Fruit fly (Drosophila melanogaster) whole organism, embryonic: ENCODE data around the gene MICAL-like.

Source experiments
- Abd-B ChIP-seq: fragments of 200-800 bp; sonication (Bioruptor generic); optimal IDR thresholded peaks from 2 replicates; lab custom pipeline; 2018; ENCODE audit warnings: missing biosample characterization, mild to moderate bottlenecking, missing genetic modification characterization, moderate library complexity
- BEAF-32 ChIP-seq: fragments of 200-800 bp; sonication (Bioruptor generic); optimal IDR thresholded peaks from 3 replicates; lab custom pipeline; 2017; ENCODE audit warnings: missing biosample characterization, missing genetic modification characterization, mild to moderate bottlenecking, moderate library complexity, missing genetic modification reagents
- BtbVII ChIP-seq: fragments of 200-800 bp; sonication (Bioruptor generic); optimal IDR thresholded peaks from 3 replicates; lab custom pipeline; 2017; ENCODE audit warnings: missing biosample characterization, mild to moderate bottlenecking, missing genetic modification characterization
- CG10543 ChIP-seq: fragments of 200-800 bp; sonication (Bioruptor generic); optimal IDR thresholded peaks from 3 replicates; lab custom pipeline; 2017; ENCODE audit warnings: missing biosample characterization, mild to moderate bottlenecking, missing genetic modification characterization, moderate library complexity
- CG11247 ChIP-seq: fragments of 200-800 bp; sonication (Bioruptor generic); IDR thresholded peaks from 2 replicates; pipeline ENCODE4 v1.3.6; 2022; ENCODE audit warnings: missing biosample characterization, missing genetic modification characterization
- CG12104 ChIP-seq: fragments of 200-800 bp; sonication (Bioruptor generic); optimal IDR thresholded peaks from 3 replicates; lab custom pipeline; 2016; ENCODE audit warnings: missing biosample characterization, missing genetic modification characterization
- CG13123 ChIP-seq: fragments of 200-800 bp; sonication (Bioruptor generic); optimal IDR thresholded peaks from 2 replicates; lab custom pipeline; 2016; ENCODE audit warnings: missing biosample characterization, missing genetic modification characterization
- CG16813 ChIP-seq: fragments of 200-800 bp; sonication (Bioruptor generic); IDR thresholded peaks from 3 replicates; pipeline ENCODE4 v1.3.6; 2022; ENCODE audit warnings: missing biosample characterization, missing genetic modification characterization; ENCODE audit not compliant: partially characterized antibody
- CG16815 ChIP-seq: fragments of 200-800 bp; sonication (Bioruptor generic); optimal IDR thresholded peaks from 3 replicates; lab custom pipeline; 2017; ENCODE audit warnings: missing biosample characterization, mild to moderate bottlenecking, missing genetic modification characterization
- CG17568 ChIP-seq: fragments of 200-800 bp; sonication (Bioruptor generic); optimal IDR thresholded peaks from 2 replicates; lab custom pipeline; 2018; ENCODE audit warnings: missing biosample characterization, mild to moderate bottlenecking, missing genetic modification characterization, moderate library complexity
- CG31224 ChIP-seq: fragments of 200-800 bp; sonication (Bioruptor generic); IDR thresholded peaks from 2 replicates; pipeline ENCODE4 v1.3.6; 2022; ENCODE audit warnings: missing biosample characterization, missing genetic modification characterization
- CG31388 ChIP-seq: fragments of 200-800 bp; sonication (Bioruptor generic); optimal IDR thresholded peaks from 2 replicates; lab custom pipeline; 2016; ENCODE audit warnings: missing biosample characterization, missing genetic modification characterization
- CG32532 ChIP-seq: fragments of 200-800 bp; sonication (Bioruptor generic); IDR thresholded peaks from 2 replicates; pipeline ENCODE4 v1.3.6; 2022; ENCODE audit warnings: missing biosample characterization, missing genetic modification characterization
- CG3281 ChIP-seq: fragments of 200-800 bp; sonication (Bioruptor generic); optimal IDR thresholded peaks from 3 replicates; lab custom pipeline; 2017; ENCODE audit warnings: missing biosample characterization, mild to moderate bottlenecking, missing genetic modification characterization
- CG3847 ChIP-seq: fragments of 200-800 bp; sonication (Bioruptor generic); IDR thresholded peaks from 2 replicates; pipeline ENCODE4 v1.3.6; 2022; ENCODE audit warnings: missing biosample characterization, missing genetic modification characterization
- CG3995 ChIP-seq: fragments of 200-800 bp; sonication (Bioruptor generic); optimal IDR thresholded peaks from 3 replicates; lab custom pipeline; 2016; ENCODE audit warnings: missing biosample characterization, missing genetic modification characterization
- CG7271 ChIP-seq: fragments of 200-800 bp; sonication (Bioruptor generic); optimal IDR thresholded peaks from 2 replicates; lab custom pipeline; 2018; ENCODE audit warnings: missing biosample characterization, mild to moderate bottlenecking, missing genetic modification characterization, moderate library complexity
- CG8089 ChIP-seq: fragments of 200-800 bp; sonication (Bioruptor generic); optimal IDR thresholded peaks from 3 replicates; lab custom pipeline; 2016; ENCODE audit warnings: missing biosample characterization, missing genetic modification characterization
- CG9932 ChIP-seq: fragments of 200-800 bp; sonication (Bioruptor generic); IDR thresholded peaks from 2 replicates; pipeline ENCODE4 v1.3.6; 2022; ENCODE audit warnings: missing biosample characterization, missing genetic modification characterization
- D19B ChIP-seq: fragments of 200-800 bp; sonication (Bioruptor generic); optimal IDR thresholded peaks from 2 replicates; lab custom pipeline; 2017; ENCODE audit warnings: missing biosample characterization, mild to moderate bottlenecking, missing genetic modification characterization
- Eip74EF ChIP-seq, 2 experiments: fragments of 200-800 bp in 1 of 2; fragments of >200 bp in 1 of 2; sonication (Bioruptor generic) in 1 of 2; optimal IDR thresholded peaks; 2 replicates each; lab custom pipeline; 2017 to 2019; ENCODE audit warnings: missing biosample characterization in 2 of 2, missing genetic modification characterization in 2 of 2, mild to moderate bottlenecking in 1 of 2, moderate library complexity in 1 of 2
- H2.0 ChIP-seq: fragments of 200-800 bp; sonication (Bioruptor generic); IDR thresholded peaks from 2 replicates; pipeline ENCODE4 v1.3.6; 2022; ENCODE audit warnings: missing biosample characterization, missing genetic modification characterization
- Hr39 ChIP-seq: fragments of >200 bp; optimal IDR thresholded peaks from 2 replicates; lab custom pipeline; 2017
- Hr78 ChIP-seq, 2 experiments: fragments of 200-800 bp in 1 of 2; fragments of >200 bp in 1 of 2; sonication (Bioruptor generic) in 1 of 2; optimal IDR thresholded peaks; 2 replicates each; lab custom pipeline; 2017 to 2019; ENCODE audit warnings: missing biosample characterization in 2 of 2, missing genetic modification characterization in 2 of 2, mild to moderate bottlenecking in 1 of 2, moderate library complexity in 1 of 2
- MESR4 ChIP-seq: fragments of 200-800 bp; sonication (Bioruptor generic); optimal IDR thresholded peaks from 2 replicates; lab custom pipeline; 2018; ENCODE audit warnings: missing biosample characterization, mild to moderate bottlenecking, missing genetic modification characterization, moderate library complexity
- NC2α ChIP-seq: fragments of 200-800 bp; sonication (Bioruptor generic); optimal IDR thresholded peaks from 2 replicates; lab custom pipeline; 2016; ENCODE audit warnings: missing biosample characterization, missing genetic modification characterization
- Ptx1 ChIP-seq: fragments of 200-800 bp; sonication (Bioruptor generic); IDR thresholded peaks from 2 replicates; pipeline ENCODE4 v1.3.6; 2022; ENCODE audit warnings: missing biosample characterization, missing genetic modification characterization
- Rx ChIP-seq: fragments of 200-800 bp; sonication (Bioruptor generic); IDR thresholded peaks from 2 replicates; pipeline ENCODE4 v1.3.6; 2022; ENCODE audit warnings: missing biosample characterization, missing genetic modification characterization
- Six4 ChIP-seq: fragments of 200-800 bp; sonication (Bioruptor generic); optimal IDR thresholded peaks from 2 replicates; lab custom pipeline; 2016; ENCODE audit warnings: missing biosample characterization, missing genetic modification characterization
- Spps ChIP-seq: fragments of 200-800 bp; sonication (Bioruptor generic); optimal IDR thresholded peaks from 2 replicates; lab custom pipeline; 2018; ENCODE audit warnings: missing biosample characterization, mild to moderate bottlenecking, missing genetic modification characterization
- ara ChIP-seq: fragments of 200-800 bp; sonication (Bioruptor generic); IDR thresholded peaks from 2 replicates; pipeline ENCODE4 v1.3.6; 2022; ENCODE audit warnings: missing biosample characterization, missing genetic modification characterization
- chif ChIP-seq, 2 experiments: fragments of 200-800 bp; sonication (Bioruptor generic); optimal IDR thresholded peaks; 3 replicates each; lab custom pipeline; 2016; ENCODE audit warnings: missing biosample characterization in 2 of 2, missing genetic modification characterization in 2 of 2
- da ChIP-seq: fragments of 200-800 bp; sonication (Bioruptor generic); optimal IDR thresholded peaks from 2 replicates; lab custom pipeline; 2016; ENCODE audit warnings: missing biosample characterization, missing genetic modification characterization
- dan ChIP-seq: fragments of 200-800 bp; sonication (Bioruptor generic); IDR thresholded peaks from 2 replicates; pipeline ENCODE4 v1.3.6; 2022; ENCODE audit warnings: missing biosample characterization, missing genetic modification characterization
- eyg ChIP-seq: fragments of 200-800 bp; sonication (Bioruptor generic); optimal IDR thresholded peaks from 3 replicates; lab custom pipeline; 2016; ENCODE audit warnings: missing biosample characterization, missing genetic modification characterization
- fru ChIP-seq: fragments of >200 bp; optimal IDR thresholded peaks from 2 replicates; lab custom pipeline; 2017
- gsb ChIP-seq: fragments of 200-800 bp; sonication (Bioruptor generic); IDR thresholded peaks from 2 replicates; pipeline ENCODE4 v1.3.6; 2022; ENCODE audit warnings: missing biosample characterization, missing genetic modification characterization
- insv ChIP-seq, 2 experiments: fragments of 200-800 bp; sonication (Bioruptor generic); optimal IDR thresholded peaks; 3 replicates each; lab custom pipeline; 2016 to 2018; ENCODE audit warnings: missing biosample characterization in 2 of 2, missing genetic modification characterization in 2 of 2
- inv ChIP-seq: fragments of 200-800 bp; sonication (Bioruptor generic); IDR thresholded peaks from 2 replicates; pipeline ENCODE4 v1.3.6; 2022; ENCODE audit warnings: missing biosample characterization, missing genetic modification characterization; ENCODE audit not compliant: partially characterized antibody
- lov ChIP-seq, 2 experiments: fragments of 200-800 bp in 1 of 2; fragments of >200 bp in 1 of 2; sonication (Bioruptor generic) in 1 of 2; IDR thresholded peaks in 1 of 2; optimal IDR thresholded peaks in 1 of 2; 2 replicates in 1 of 2; 3 replicates in 1 of 2; pipeline versions ENCODE4 v1.3.6 to Lab custom; 2017 to 2022; ENCODE audit warnings: missing biosample characterization in 1 of 2, missing genetic modification characterization in 1 of 2
- luna ChIP-seq: fragments of 200-800 bp; sonication (Bioruptor generic); optimal IDR thresholded peaks from 2 replicates; lab custom pipeline; 2016; ENCODE audit warnings: missing biosample characterization, missing genetic modification characterization
- pita ChIP-seq: fragments of 200-800 bp; sonication (Bioruptor generic); optimal IDR thresholded peaks from 2 replicates; lab custom pipeline; 2017; ENCODE audit warnings: missing biosample characterization, mild to moderate bottlenecking, missing genetic modification characterization
- sim ChIP-seq: fragments of 200-800 bp; sonication (Bioruptor generic); IDR thresholded peaks from 2 replicates; pipeline ENCODE4 v1.3.6; 2022; ENCODE audit warnings: missing biosample characterization, missing genetic modification characterization
- slou ChIP-seq: fragments of 200-800 bp; sonication (Bioruptor generic); optimal IDR thresholded peaks from 3 replicates; lab custom pipeline; 2016; ENCODE audit warnings: missing biosample characterization, missing genetic modification characterization
- sna ChIP-seq: fragments of 200-800 bp; sonication (Bioruptor generic); IDR thresholded peaks from 2 replicates; pipeline ENCODE4 v1.3.6; 2022; ENCODE audit warnings: missing biosample characterization, missing genetic modification characterization; ENCODE audit not compliant: partially characterized antibody
- sr ChIP-seq: fragments of 200-800 bp; sonication (Bioruptor generic); IDR thresholded peaks from 3 replicates; pipeline ENCODE4 v1.3.6; 2022; ENCODE audit warnings: missing biosample characterization, missing genetic modification characterization
- sug ChIP-seq: fragments of 200-800 bp; optimal IDR thresholded peaks from 2 replicates; lab custom pipeline; 2019; ENCODE audit warnings: missing biosample characterization, mild to moderate bottlenecking, missing genetic modification characterization, moderate library complexity
- yki ChIP-seq: fragments of >200 bp; optimal IDR thresholded peaks from 3 replicates; lab custom pipeline; 2018
- z ChIP-seq: fragments of 200-800 bp; sonication (Bioruptor generic); IDR thresholded peaks from 3 replicates; pipeline ENCODE4 v1.3.6; 2022; ENCODE audit warnings: missing biosample characterization, missing genetic modification characterization

The MICAL-like gene

dm6 chr3L:13041292-13042067, 26.3 kb upstream of the MICAL-like start, which contains the start of gene RpS4 (continued):
- peak; percentile 60 for TF ChIP-seq CG16815
- peak in 1 of 2 experiments; percentile 28 for TF ChIP-seq Hr78 (GFP tag; optimal IDR thresholded peaks at IDR 0.05; lab: Kevin White, UChicago)
- TF ChIP-seq chif (GFP tag; optimal IDR thresholded peaks at IDR 0.05; lab: Kevin White, UChicago): peak; percentile 76 to 77
- TF ChIP-seq Hr39: no peak
- peak; percentile 59 for TF ChIP-seq CG13123
- peak; percentile 86 for TF ChIP-seq Abd-B (GFP tag; lab: Kevin White, UChicago)
- peak; percentile 95 for TF ChIP-seq CG3281 (GFP tag; lab: Kevin White, UChicago)
- TF ChIP-seq inv (GFP tag; lab: Robert Waterston, UW): 0 out of 2 replicates have a peak, but pooled peaks have one; percentile 13
- TF ChIP-seq CG31388 (GFP tag; lab: Kevin White, UChicago): peak; percentile 4
- no peak for TF ChIP-seq fru (lab: Kevin White, UChicago)
- TF ChIP-seq BtbVII (GFP tag; lab: Kevin White, UChicago): peak; percentile 95
- TF ChIP-seq CG10543: peak; percentile 97
- TF ChIP-seq CG9932 (GFP tag; lab: Robert Waterston, UW): peak; percentile 92
- TF ChIP-seq sna (GFP tag; lab: Robert Waterston, UW): no peak
- peak; percentile 83 for TF ChIP-seq sug
- peak; percentile 51 for TF ChIP-seq CG16813
- TF ChIP-seq dan (GFP tag; lab: Robert Waterston, UW): no peak
- TF ChIP-seq D19B (GFP tag; lab: Kevin White, UChicago): peak; percentile 72
- TF ChIP-seq Spps (tag; lab: Kevin White, UChicago): peak; percentile 75
- TF ChIP-seq luna (GFP tag; lab: Kevin White, UChicago): peak; percentile 69
- TF ChIP-seq Six4 (GFP tag; lab: Kevin White, UChicago): peak; percentile 66
- TF ChIP-seq ara: peak; percentile 77
- peak; percentile 92 for TF ChIP-seq sr (GFP tag; lab: Robert Waterston, UW)
- peak; percentile 89 for TF ChIP-seq CG12104
- TF ChIP-seq CG3847: peak; percentile 85
- peak in 1 of 2 experiments; percentile 74 for TF ChIP-seq Eip74EF (GFP tag; optimal IDR thresholded peaks at IDR 0.05; lab: Kevin White, UChicago)
- peak; percentile 80 for TF ChIP-seq CG8089
- TF ChIP-seq da (GFP tag; lab: Kevin White, UChicago): peak; percentile 82
- TF ChIP-seq sim (GFP tag; lab: Robert Waterston, UW): peak; percentile 83
- TF ChIP-seq MESR4 (GFP tag; lab: Kevin White, UChicago): peak; percentile 100
- TF ChIP-seq H2.0: peak; percentile 79
- peak; percentile 96 for TF ChIP-seq CG17568 (GFP tag; lab: Kevin White, UChicago)
- peak in 1 of 2 experiments; percentile 80 for TF ChIP-seq insv (GFP tag; optimal IDR thresholded peaks at IDR 0.05; lab: Kevin White, UChicago)
- peak; percentile 68 for TF ChIP-seq CG3995 (GFP tag; lab: Kevin White, UChicago)
- peak; percentile 87 for TF ChIP-seq CG11247 (GFP tag; lab: Robert Waterston, UW)
- TF ChIP-seq slou: peak; percentile 73
- TF ChIP-seq lov (optimal IDR thresholded peaks at IDR 0.05; lab: Kevin White, UChicago): no peak
- peak; percentile 96 for TF ChIP-seq lov (GFP tag; IDR thresholded peaks at IDR 0.05; lab: Robert Waterston, UW)
- peak; percentile 92 for TF ChIP-seq eyg (GFP tag; lab: Kevin White, UChicago)
- peak; percentile 92 for TF ChIP-seq CG32532 (GFP tag; lab: Robert Waterston, UW)
- TF ChIP-seq Rx (GFP tag; lab: Robert Waterston, UW): peak; percentile 85
- TF ChIP-seq CG31224 (GFP tag; lab: Robert Waterston, UW): peak; percentile 64; the same call in 1 of the 2 replicates
- peak; percentile 21 for TF ChIP-seq pita (GFP tag; lab: Kevin White, UChicago)
- peak; percentile 71 for TF ChIP-seq gsb (GFP tag; lab: Robert Waterston, UW)
- TF ChIP-seq yki (lab: Kevin White, UChicago): no peak
- TF ChIP-seq CG7271 (tag; lab: Kevin White, UChicago): peak; percentile 97
- peak; percentile 61 for TF ChIP-seq NC2α (GFP tag; lab: Kevin White, UChicago)
- TF ChIP-seq z (GFP tag; lab: Robert Waterston, UW): peak; percentile 50; the same call in 1 of the 3 replicates
- TF ChIP-seq Ptx1 (GFP tag; lab: Robert Waterston, UW): peak; percentile 73
- TF ChIP-seq BEAF-32 (GFP tag; lab: Kevin White, UChicago): peak; percentile 53
